Worm (Caenorhabditis elegans) whole organism, L1 larva: ENCODE measurements around the gene hmit-1.3.
A peak's percentile ranks its signal among the peaks of the same experiment; 100 is the strongest.

Source experiments
- C34B4.2 ChIP-seq: sonication (generic microtip); optimal IDR thresholded peaks from 2 replicates; lab custom pipeline; 2017; ENCODE audit warnings: mild to moderate bottlenecking, missing genetic modification characterization, missing compliant biosample characterization
- aha-1 ChIP-seq: fragments of 150-350 bp; optimal IDR thresholded peaks from 2 replicates; lab custom pipeline; 2014; ENCODE audit warnings: missing biosample characterization, missing genetic modification characterization
- alr-1 ChIP-seq: fragments of 200-800 bp; sonication (Bioruptor generic); optimal IDR thresholded peaks from 2 replicates; lab custom pipeline; 2018; ENCODE audit warnings: borderline replicate concordance, mild to moderate bottlenecking, missing genetic modification characterization, missing compliant biosample characterization
- aly-2 ChIP-seq: fragments of 150-350 bp; optimal IDR thresholded peaks from 2 replicates; lab custom pipeline; 2014; ENCODE audit warnings: missing biosample characterization, missing genetic modification characterization
- blmp-1 ChIP-seq: fragments of 150-350 bp; optimal IDR thresholded peaks from 2 replicates; lab custom pipeline; 2014; ENCODE audit warnings: missing biosample characterization, missing genetic modification characterization
- ceh-88 ChIP-seq: fragments of 200-800 bp; sonication (Bioruptor generic); IDR thresholded peaks from 2 replicates; pipeline ENCODE4 v1.3.6; 2022; ENCODE audit warnings: missing genetic modification characterization, missing compliant biosample characterization
- ces-1 ChIP-seq: fragments of 150-350 bp; optimal IDR thresholded peaks from 2 replicates; lab custom pipeline; 2014; ENCODE audit warnings: missing biosample characterization, missing genetic modification reagents, missing genetic modification characterization
- dpl-1 ChIP-seq, 3 experiments: fragments of 150-350 bp in 2 of 3; sonication (generic microtip) in 1 of 3; optimal IDR thresholded peaks; 2 replicates each; lab custom pipeline; 2014 to 2017; ENCODE audit warnings: missing biosample characterization in 3 of 3, missing genetic modification characterization in 3 of 3, missing genetic modification reagents in 3 of 3
- dsc-1 ChIP-seq: sonication (generic microtip); optimal IDR thresholded peaks from 2 replicates; lab custom pipeline; 2016; ENCODE audit warnings: mild to moderate bottlenecking, missing genetic modification characterization, missing compliant biosample characterization
- efl-1 ChIP-seq, 4 experiments: fragments of 150-350 bp; optimal IDR thresholded peaks in 3 of 4; peaks in 1 of 4; 1 replicate in 1 of 4; 2 replicates in 3 of 4; lab custom pipeline; 2014; ENCODE audit warnings: missing biosample characterization in 2 of 4, missing genetic modification characterization in 2 of 4, missing genetic modification reagents in 2 of 4
- elt-2 ChIP-seq: sonication (generic microtip); optimal IDR thresholded peaks from 2 replicates; lab custom pipeline; 2016; ENCODE audit warnings: missing genetic modification characterization, mild to moderate bottlenecking, inconsistent platforms, missing compliant biosample characterization, missing genetic modification reagents
- elt-3 ChIP-seq, 6 experiments: fragments of 150-350 bp in 1 of 6; sonication (generic microtip); optimal IDR thresholded peaks; 2 replicates each; lab custom pipeline; 2017 to 2018; ENCODE audit warnings: missing biosample characterization in 6 of 6, missing genetic modification characterization in 6 of 6, inconsistent platforms in 1 of 6
- ets-5 ChIP-seq: fragments of 200-800 bp; sonication (Bioruptor generic); IDR thresholded peaks from 2 replicates; pipeline ENCODE4 v1.3.6; 2022; ENCODE audit warnings: missing genetic modification characterization, missing compliant biosample characterization
- grh-1 ChIP-seq: fragments of 200-800 bp; sonication (Bioruptor generic); IDR thresholded peaks from 2 replicates; pipeline ENCODE4 v1.3.6; 2022; ENCODE audit warnings: missing genetic modification reagents, missing genetic modification characterization, missing compliant biosample characterization
- hlh-17 ChIP-seq: fragments of 200-800 bp; sonication (Bioruptor generic); optimal IDR thresholded peaks from 2 replicates; lab custom pipeline; 2018; ENCODE audit warnings: missing genetic modification characterization, mild to moderate bottlenecking, missing compliant biosample characterization, moderate library complexity, borderline replicate concordance
- isw-1 ChIP-seq: fragments of 200-800 bp; sonication (Bioruptor generic); IDR thresholded peaks from 2 replicates; pipeline ENCODE4 v1.3.6; 2022; ENCODE audit warnings: missing genetic modification characterization, missing compliant biosample characterization
- lin-13 ChIP-seq: fragments of 150-350 bp; optimal IDR thresholded peaks from 2 replicates; lab custom pipeline; 2014; ENCODE audit warnings: missing biosample characterization, missing genetic modification reagents, missing genetic modification characterization
- lin-14 ChIP-seq: fragments of 200-800 bp; sonication (Bioruptor generic); optimal IDR thresholded peaks from 2 replicates; lab custom pipeline; 2018; ENCODE audit warnings: mild to moderate bottlenecking, missing genetic modification characterization, moderate library complexity, missing compliant biosample characterization
- lin-35 ChIP-seq, 2 experiments: fragments of 150-350 bp; optimal IDR thresholded peaks; 2 replicates each; lab custom pipeline; 2014; ENCODE audit warnings: missing biosample characterization in 2 of 2, missing genetic modification characterization in 2 of 2, missing genetic modification reagents in 2 of 2
- mab-9 ChIP-seq: fragments of 200-800 bp; sonication (Bioruptor generic); IDR thresholded peaks from 2 replicates; pipeline ENCODE4 v1.3.6; 2022; ENCODE audit warnings: missing genetic modification reagents, missing genetic modification characterization, missing compliant biosample characterization
- mdl-1 ChIP-seq, 2 experiments: fragments of 150-350 bp; optimal IDR thresholded peaks; 2 replicates each; lab custom pipeline; 2014 to 2017; ENCODE audit warnings: missing biosample characterization in 2 of 2, missing genetic modification characterization in 2 of 2, inconsistent platforms in 1 of 2
- mef-2 ChIP-seq: fragments of 150-350 bp; optimal IDR thresholded peaks from 2 replicates; lab custom pipeline; 2014; ENCODE audit warnings: missing biosample characterization, missing genetic modification characterization
- mep-1 ChIP-seq: fragments of 150-350 bp; optimal IDR thresholded peaks from 2 replicates; lab custom pipeline; 2014; ENCODE audit warnings: missing biosample characterization, missing genetic modification characterization
- nhr-12 ChIP-seq: sonication (generic microtip); optimal IDR thresholded peaks from 2 replicates; lab custom pipeline; 2017; ENCODE audit warnings: missing biosample characterization, missing genetic modification characterization
- nhr-20 ChIP-seq: sonication (generic microtip); optimal IDR thresholded peaks from 2 replicates; lab custom pipeline; 2016; ENCODE audit warnings: mild to moderate bottlenecking, missing genetic modification characterization, missing compliant biosample characterization
- nhr-237 ChIP-seq: fragments of 150-350 bp; optimal IDR thresholded peaks from 2 replicates; lab custom pipeline; 2014; ENCODE audit warnings: missing biosample characterization, missing genetic modification characterization
- nhr-71 ChIP-seq: sonication (generic microtip); optimal IDR thresholded peaks from 2 replicates; lab custom pipeline; 2016; ENCODE audit warnings: mild to moderate bottlenecking, missing genetic modification characterization, moderate library complexity, missing compliant biosample characterization
- nhr-76 ChIP-seq: sonication (generic microtip); optimal IDR thresholded peaks from 2 replicates; lab custom pipeline; 2017; ENCODE audit warnings: missing biosample characterization, missing genetic modification characterization
- nhr-77 ChIP-seq: fragments of 150-350 bp; optimal IDR thresholded peaks from 2 replicates; lab custom pipeline; 2014; ENCODE audit warnings: missing biosample characterization, missing genetic modification characterization
- nhr-85 ChIP-seq: sonication (generic microtip); peaks from one replicate; lab custom pipeline; 2016; ENCODE audit warnings: missing genetic modification characterization, inconsistent platforms, missing compliant biosample characterization
- nhr-90 ChIP-seq: sonication (generic microtip); optimal IDR thresholded peaks from 2 replicates; lab custom pipeline; 2016; ENCODE audit warnings: mild to moderate bottlenecking, missing genetic modification characterization, missing compliant biosample characterization; ENCODE audit not compliant: poor library complexity
- rnt-1 ChIP-seq: sonication (generic microtip); optimal IDR thresholded peaks from 2 replicates; lab custom pipeline; 2016; ENCODE audit warnings: mild to moderate bottlenecking, missing genetic modification characterization, moderate library complexity, missing compliant biosample characterization
- snu-23 ChIP-seq: sonication (generic microtip); optimal IDR thresholded peaks from 2 replicates; lab custom pipeline; 2016; ENCODE audit warnings: missing genetic modification characterization, missing compliant biosample characterization
- sox-4 ChIP-seq: sonication (generic microtip); optimal IDR thresholded peaks from 2 replicates; lab custom pipeline; 2016; ENCODE audit warnings: missing genetic modification characterization, missing compliant biosample characterization
- sup-37 ChIP-seq: fragments of 200-800 bp; sonication (Bioruptor generic); optimal IDR thresholded peaks from 2 replicates; lab custom pipeline; 2018; ENCODE audit warnings: mild to moderate bottlenecking, missing genetic modification characterization, missing compliant biosample characterization
- tbx-2 ChIP-seq: sonication (generic microtip); optimal IDR thresholded peaks from 2 replicates; lab custom pipeline; 2016; ENCODE audit warnings: missing genetic modification characterization, missing compliant biosample characterization
- unc-130 ChIP-seq: fragments of 150-350 bp; optimal IDR thresholded peaks from 2 replicates; lab custom pipeline; 2017; ENCODE audit warnings: missing biosample characterization, missing genetic modification characterization, inconsistent platforms
- unc-86 ChIP-seq: sonication (generic microtip); optimal IDR thresholded peaks from 2 replicates; lab custom pipeline; 2016; ENCODE audit warnings: missing genetic modification characterization, missing compliant biosample characterization
- zag-1 ChIP-seq: fragments of 150-350 bp; optimal IDR thresholded peaks from 2 replicates; lab custom pipeline; 2014; ENCODE audit warnings: missing biosample characterization, missing genetic modification characterization
- zip-4 ChIP-seq: fragments of 200-800 bp; sonication (Bioruptor generic); optimal IDR thresholded peaks from 2 replicates; lab custom pipeline; 2018; ENCODE audit warnings: mild to moderate bottlenecking, missing genetic modification characterization, moderate library complexity, missing compliant biosample characterization
- ztf-11 ChIP-seq, 2 experiments: sonication (generic microtip); optimal IDR thresholded peaks; 2 replicates each; lab custom pipeline; 2016 to 2017; ENCODE audit warnings: missing genetic modification characterization in 2 of 2, missing biosample characterization in 1 of 2, missing compliant biosample characterization in 1 of 2

Gene hmit-1.3

DNA sequence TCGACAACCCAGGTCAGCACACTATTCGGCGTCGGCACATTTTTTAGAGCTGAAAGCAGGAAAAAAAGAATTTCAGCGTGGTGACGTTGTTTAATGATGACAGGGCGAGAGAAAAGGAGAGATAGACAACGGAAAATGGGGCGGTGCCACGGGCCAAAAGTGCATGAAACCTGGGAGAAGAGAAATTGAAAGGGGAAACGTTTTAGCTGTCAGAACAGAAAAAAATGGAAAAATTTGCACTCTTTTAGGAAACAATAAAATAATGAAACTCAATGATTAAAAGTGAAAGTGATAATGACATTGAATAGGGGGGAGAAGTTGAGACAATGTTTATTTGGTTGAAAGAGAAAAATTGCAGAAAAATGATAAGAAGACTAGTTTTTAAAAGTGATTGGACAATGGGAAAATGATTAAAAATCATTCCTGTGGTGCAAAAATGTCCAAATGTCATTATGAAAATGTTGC, 10.4 kb upstream of the hmit-1.3 start, which contains the start of gene pitp-1:
Gene pitp-1 (minus strand): TSS at position 51 of the 465 bp plus-strand sequence.
- no peak for TF ChIP-seq ces-1 (GFP tag; lab: Kevin White, UChicago)
- TF ChIP-seq elt-2 (tag; lab: Kevin White, UChicago) = peak; percentile 12
- no peak for TF ChIP-seq efl-1 (optimal IDR thresholded peaks at IDR 0.05; lab: Kevin White, UChicago)
- peak in 1 of 2 experiments; percentile 65 for TF ChIP-seq efl-1 (GFP tag; optimal IDR thresholded peaks at IDR 0.05 in 1 of 2; lab: Kevin White, UChicago)
- no peak for TF ChIP-seq sox-4 (tag; lab: Kevin White, UChicago)
- TF ChIP-seq nhr-85 (tag; lab: Kevin White, UChicago) = peak; percentile 38
- TF ChIP-seq, all 84 proteins: peak for 3

DNA sequence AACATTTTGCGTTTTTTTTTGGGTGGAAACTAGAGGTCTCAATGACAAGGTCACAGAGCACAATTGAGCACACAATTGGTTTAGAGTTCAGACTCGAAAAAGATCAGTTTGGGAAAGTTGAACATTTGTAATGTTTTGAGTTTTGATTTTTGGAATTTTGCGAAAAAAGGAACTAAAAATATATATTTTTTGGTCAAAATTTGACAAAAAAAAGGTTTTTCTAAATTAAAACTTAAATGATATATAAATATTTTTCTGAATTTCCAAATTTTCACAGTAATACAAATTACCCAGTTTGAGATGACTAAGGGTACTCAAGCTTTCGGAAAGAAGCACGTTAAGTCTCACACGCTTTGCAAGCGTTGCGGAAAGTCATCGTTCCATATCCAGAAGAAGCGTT, 8.9 kb upstream of the hmit-1.3 start, which contains the start of gene rpl-37:
Gene rpl-37 (plus strand): TSS at position 301 of the 400 bp plus-strand sequence.
- no peak for TF ChIP-seq dsc-1 (tag; lab: Kevin White, UChicago)
- no peak for TF ChIP-seq elt-3 (tag; optimal IDR thresholded peaks at IDR 0.05; lab: Kevin White, UChicago)
- no peak for TF ChIP-seq nhr-76 (tag; lab: Kevin White, UChicago)
- TF ChIP-seq C34B4.2 (tag; lab: Kevin White, UChicago) = no peak
- TF ChIP-seq rnt-1 = no peak
- TF ChIP-seq aly-2 (tag; lab: Kevin White, UChicago) = no peak
- TF ChIP-seq ztf-11 (tag; optimal IDR thresholded peaks at IDR 0.05; lab: Kevin White, UChicago) = no peak
- no peak for TF ChIP-seq grh-1 (GFP tag; lab: Robert Waterston, UW)
- TF ChIP-seq unc-86 (tag; lab: Kevin White, UChicago) = no peak
- no peak for TF ChIP-seq nhr-237 (tag; lab: Kevin White, UChicago)
- no peak for TF ChIP-seq ceh-88 (GFP tag; lab: Robert Waterston, UW)
- TF ChIP-seq mep-1 (tag; lab: Kevin White, UChicago) = no peak
- TF ChIP-seq unc-130 (tag; lab: Kevin White, UChicago) = no peak
- no peak for TF ChIP-seq sup-37

DNA sequence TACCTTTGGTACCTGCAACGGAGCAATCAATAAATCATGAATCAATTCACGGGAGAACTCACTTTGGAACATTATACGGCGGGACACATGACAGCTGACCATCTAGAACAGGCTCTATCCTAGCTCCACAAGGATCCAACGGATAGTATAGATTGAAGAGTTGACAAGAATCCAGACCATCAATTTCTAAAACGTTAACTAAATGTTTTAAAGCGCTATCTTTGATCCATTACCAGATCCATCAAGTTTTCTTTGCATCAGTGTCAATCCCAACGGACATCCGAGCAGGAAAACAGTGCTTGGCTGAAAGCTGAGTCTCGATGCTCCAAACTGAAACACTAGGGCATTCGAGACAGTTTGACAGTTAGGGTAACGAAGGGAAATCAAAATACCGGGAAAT, 4.0 kb upstream of the hmit-1.3 start:
- no peak for TF ChIP-seq nhr-77 (tag; lab: Kevin White, UChicago)
- TF ChIP-seq efl-1 (optimal IDR thresholded peaks at IDR 0.05; lab: Kevin White, UChicago) = no peak
- TF ChIP-seq efl-1 (GFP tag; optimal IDR thresholded peaks at IDR 0.05 in 1 of 2; lab: Kevin White, UChicago) = peak in 1 of 2 experiments; percentile 49

DNA sequence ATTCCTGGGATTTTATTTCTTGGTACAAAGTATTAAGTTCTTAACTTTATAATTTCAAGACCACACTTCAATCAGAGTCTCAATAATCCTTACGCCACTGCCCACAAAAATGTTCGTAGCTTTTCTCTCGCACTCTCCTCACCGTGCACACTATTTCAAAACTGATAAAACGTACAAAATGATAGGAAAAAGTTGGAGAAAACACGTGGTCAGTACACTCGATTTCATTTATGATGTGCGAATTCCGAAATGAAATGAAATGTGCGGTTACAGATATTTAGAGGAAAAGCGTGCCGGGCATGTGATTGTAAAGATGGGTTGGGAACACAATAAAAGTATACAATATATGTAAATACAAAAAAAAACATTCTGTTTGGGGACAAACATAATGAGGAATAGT, 1.0 kb upstream of the hmit-1.3 start:
- TF ChIP-seq nhr-20 (peak; percentile 25), mdl-1 (tag; optimal IDR thresholded peaks at IDR 0.05; lab: Kevin White, UChicago) (peak in 1 of 2 experiments; percentile 56), elt-2 (tag; lab: Kevin White, UChicago) (peak; percentile 76), nhr-71 (peak; percentile 27), nhr-90 (tag; lab: Kevin White, UChicago) (peak; percentile 11), sup-37 (no peak), isw-1 (GFP tag; lab: Robert Waterston, UW) (no peak), lin-13 (GFP tag; lab: Kevin White, UChicago) (no peak), blmp-1 (peak; percentile 71), lin-35 (GFP tag; optimal IDR thresholded peaks at IDR 0.05; lab: Kevin White, UChicago) (peak in 1 of 2 experiments; percentile 44), lin-14 (GFP tag; lab: Kevin White, UChicago) (peak; percentile 10), snu-23 (GFP tag; lab: Kevin White, UChicago) (peak; percentile 18)
- TF ChIP-seq, all 84 proteins: peak for 9

DNA sequence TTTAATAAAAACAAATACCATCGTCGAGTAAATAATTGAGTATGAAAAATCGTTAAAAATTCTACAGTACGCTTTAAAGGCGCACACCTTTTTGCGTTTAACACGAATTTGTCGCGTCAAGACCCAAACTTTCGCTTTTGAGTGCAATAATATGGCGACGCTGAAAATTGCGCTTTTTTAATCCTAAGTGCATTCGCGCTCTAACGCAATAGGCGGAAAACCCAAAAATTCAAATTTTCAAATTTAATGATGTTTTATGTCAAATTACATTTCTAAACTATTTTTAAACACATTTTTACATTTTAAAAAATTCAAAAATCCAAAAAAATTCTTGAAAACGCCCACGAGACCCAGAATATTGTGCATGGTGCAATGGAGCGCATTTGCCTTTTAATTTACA, 7.6 kb downstream of the hmit-1.3 start:
- TF ChIP-seq ztf-11 (tag; optimal IDR thresholded peaks at IDR 0.05; lab: Kevin White, UChicago) = no peak
- no peak for TF ChIP-seq elt-2 (tag; lab: Kevin White, UChicago)
- no peak for TF ChIP-seq ets-5 (GFP tag; lab: Robert Waterston, UW)
- TF ChIP-seq nhr-76 (tag; lab: Kevin White, UChicago) = no peak
- no peak for TF ChIP-seq tbx-2 (tag; lab: Kevin White, UChicago)
- TF ChIP-seq lin-13 (GFP tag; lab: Kevin White, UChicago) = no peak
- no peak for TF ChIP-seq alr-1 (tag; lab: Kevin White, UChicago)
- TF ChIP-seq nhr-85 (tag; lab: Kevin White, UChicago) = no peak
- TF ChIP-seq efl-1 (optimal IDR thresholded peaks at IDR 0.05; lab: Kevin White, UChicago) = peak; percentile 26 to 52
- peak; percentile 48 to 96 for TF ChIP-seq efl-1 (GFP tag; optimal IDR thresholded peaks at IDR 0.05 in 1 of 2; lab: Kevin White, UChicago)
- no peak for TF ChIP-seq dsc-1 (tag; lab: Kevin White, UChicago)
- TF ChIP-seq nhr-90 (tag; lab: Kevin White, UChicago) = no peak
- no peak for TF ChIP-seq nhr-12 (tag; lab: Kevin White, UChicago)
- TF ChIP-seq dpl-1 (GFP tag; optimal IDR thresholded peaks at IDR 0.05; lab: Kevin White, UChicago) = peak in 2 of 3 experiments; percentile 37 to 46
- TF ChIP-seq hlh-17 (GFP tag; lab: Kevin White, UChicago) = no peak
- TF ChIP-seq zag-1 (tag; lab: Kevin White, UChicago) = no peak
- TF ChIP-seq mef-2 = no peak
- no peak for TF ChIP-seq mab-9 (GFP tag; lab: Robert Waterston, UW)
- no peak for TF ChIP-seq aha-1
- no peak for TF ChIP-seq sox-4 (tag; lab: Kevin White, UChicago)
- peak in 1 of 2 experiments; percentile 67 for TF ChIP-seq lin-35 (GFP tag; optimal IDR thresholded peaks at IDR 0.05; lab: Kevin White, UChicago)
- no peak for TF ChIP-seq zip-4 (GFP tag; lab: Kevin White, UChicago)
- TF ChIP-seq, all 84 proteins: peak for 3
